Fruit fly (Drosophila melanogaster): ENCODE data around the gene CG42658.

dm6 chr2L:2289316-2289715 lies 1.6 kb upstream of the CG42658 start, which contains the start of gene CG17237:
- TF ChIP-seq rn (GFP tag; IDR thresholded peaks at IDR 0.05) = no peak
- TF ChIP-seq CG13204 (GFP tag; optimal IDR thresholded peaks at IDR 0.05) = no peak
- TF ChIP-seq CG12605 (GFP tag; IDR thresholded peaks at IDR 0.05) = no peak
- TF ChIP-seq Pif1A (GFP tag; optimal IDR thresholded peaks at IDR 0.05) = no peak
- no peak for TF ChIP-seq Pif1B (GFP tag; optimal IDR thresholded peaks at IDR 0.05)
- no peak for TF ChIP-seq CG17806 (tag; optimal IDR thresholded peaks at IDR 0.05)
- no peak for TF ChIP-seq Snoo (tag; optimal IDR thresholded peaks at IDR 0.05)
- TF ChIP-seq CG14655 (GFP tag; optimal IDR thresholded peaks at IDR 0.05) = no peak
- TF ChIP-seq EcR (GFP tag; optimal IDR thresholded peaks at IDR 0.05) = no peak
- TF ChIP-seq D1 (tag; optimal IDR thresholded peaks at IDR 0.05) = no peak
- no peak for TF ChIP-seq CG34367 (tag; optimal IDR thresholded peaks at IDR 0.05)
